4 worm cellular contexts compared by ENCODE assay signal in the genomic region with DNA sequence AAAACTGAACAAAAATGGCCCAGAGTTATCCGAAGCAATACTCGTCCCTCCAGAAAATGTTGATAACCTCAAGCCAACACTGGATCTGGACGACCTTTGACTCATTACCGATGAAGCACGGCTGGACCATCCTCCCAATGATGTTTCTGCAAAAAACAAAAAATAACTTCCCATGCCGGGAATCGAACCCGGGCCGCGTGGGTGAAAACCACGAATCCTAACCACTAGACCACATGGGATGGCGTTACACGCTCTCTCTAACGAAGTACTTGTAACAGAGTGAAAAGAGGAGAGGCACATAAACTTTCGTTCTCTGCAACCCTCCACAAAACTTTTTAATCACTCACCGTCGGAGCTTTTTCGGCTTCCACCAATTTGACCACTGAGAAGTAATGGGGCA.
A peak's percentile ranks its signal among the peaks of the same experiment; 100 is the strongest.
TF ChIP-seq lines count a peak whose summit lies in the region.

No protein-coding gene starts in this region.

TF ChIP-seq in whole organism, L2 larva, 48 proteins besides CTCF, POLR2A, EP300 and RAD21:
- TF ChIP-seq mdl-1 (tag; optimal IDR thresholded peaks at IDR 0.05; lab: Kevin White, UChicago) (peak in 1 of 2 experiments; percentile 30), unc-55 (GFP tag; optimal IDR thresholded peaks at IDR 0.05; lab: Kevin White, UChicago) (peak; percentile 66), elt-3 (tag; optimal IDR thresholded peaks at IDR 0.05; lab: Kevin White, UChicago) (no peak), lin-11 (tag; optimal IDR thresholded peaks at IDR 0.05; lab: Kevin White, UChicago) (peak; percentile 43), peb-1 (tag; optimal IDR thresholded peaks at IDR 0.05; lab: Kevin White, UChicago) (no peak), mbf-1 (tag; optimal IDR thresholded peaks at IDR 0.05; lab: Kevin White, UChicago) (no peak), nhr-21 (tag; optimal IDR thresholded peaks at IDR 0.05; lab: Kevin White, UChicago) (peak; percentile 5), sma-3 (GFP tag; optimal IDR thresholded peaks at IDR 0.05; lab: Kevin White, UChicago) (peak; percentile 2), nhr-129 (tag; optimal IDR thresholded peaks at IDR 0.05; lab: Kevin White, UChicago) (peak; percentile 80), sma-9 (GFP tag; optimal IDR thresholded peaks at IDR 0.05; lab: Kevin White, UChicago) (peak; percentile 59), sma-9 (tag; optimal IDR thresholded peaks at IDR 0.05; lab: Kevin White, UChicago) (no peak), C34F6.9 (tag; optimal IDR thresholded peaks at IDR 0.05; lab: Kevin White, UChicago) (peak; percentile 15)

TF ChIP-seq in whole organism, L4 larva, 104 proteins besides CTCF, POLR2A, EP300 and RAD21 (continues in another document):
- peak; percentile 77 for TF ChIP-seq F26F4.8 (GFP tag; conservative IDR thresholded peaks at IDR 0.05; lab: Robert Waterston, UW)
- peak in 1 of 2 experiments; percentile 54 for TF ChIP-seq mdl-1 (tag; optimal IDR thresholded peaks at IDR 0.05; lab: Kevin White, UChicago)
- TF ChIP-seq unc-130 (GFP tag; optimal IDR thresholded peaks at IDR 0.05; lab: Kevin White, UChicago): peak; percentile 35
- peak; percentile 87 for TF ChIP-seq lin-1 (GFP tag; IDR thresholded peaks at IDR 0.05; lab: Robert Waterston, UW)
- TF ChIP-seq snpc-1.2 (GFP tag; IDR thresholded peaks at IDR 0.05; lab: Robert Waterston, UW): peak; percentile 89
- TF ChIP-seq lin-15B (tag; optimal IDR thresholded peaks at IDR 0.05; lab: Kevin White, UChicago): no peak
- peak; percentile 6 for TF ChIP-seq nhr-111 (GFP tag; optimal IDR thresholded peaks at IDR 0.05; lab: Kevin White, UChicago)
- peak; percentile 81 for TF ChIP-seq ctbp-1 (GFP tag; IDR thresholded peaks at IDR 0.05; lab: Robert Waterston, UW)
- TF ChIP-seq hmg-1.1 (GFP tag; IDR thresholded peaks at IDR 0.05; lab: Robert Waterston, UW): peak; percentile 89
- TF ChIP-seq unc-62 (GFP tag; optimal IDR thresholded peaks at IDR 0.05 in 1 of 2; lab: Kevin White, UChicago): peak in 1 of 2 experiments; percentile 65
- no peak for TF ChIP-seq unc-62 (tag; optimal IDR thresholded peaks at IDR 0.05; lab: Kevin White, UChicago)
- TF ChIP-seq daf-19 (GFP tag; conservative IDR thresholded peaks at IDR 0.05; lab: Robert Waterston, UW): 0 out of 2 replicates have a peak, but pooled peaks have one; percentile 53
- 0 out of 2 replicates have a peak, but pooled peaks have one; percentile 47 for TF ChIP-seq mdt-29 (GFP tag; IDR thresholded peaks at IDR 0.05; lab: Robert Waterston, UW)
- no peak for TF ChIP-seq lin-39 (tag; optimal IDR thresholded peaks at IDR 0.05; lab: Kevin White, UChicago)
- TF ChIP-seq lin-13 (GFP tag; optimal IDR thresholded peaks at IDR 0.05; lab: Kevin White, UChicago): no peak
- TF ChIP-seq zag-1 (tag; optimal IDR thresholded peaks at IDR 0.05; lab: Kevin White, UChicago): no peak
- TF ChIP-seq D1046.2 (GFP tag; IDR thresholded peaks at IDR 0.05; lab: Robert Waterston, UW): 0 out of 2 replicates have a peak, but pooled peaks have one; percentile 72
- peak; percentile 49 for TF ChIP-seq spr-1 (tag; optimal IDR thresholded peaks at IDR 0.05; lab: Kevin White, UChicago)
- no peak for TF ChIP-seq ceh-62 (tag; optimal IDR thresholded peaks at IDR 0.05; lab: Kevin White, UChicago)
- TF ChIP-seq zfp-3 (GFP tag; conservative IDR thresholded peaks at IDR 0.05; lab: Robert Waterston, UW): peak; percentile 72
- TF ChIP-seq mxl-2 (GFP tag; conservative IDR thresholded peaks at IDR 0.05; lab: Robert Waterston, UW): peak; percentile 52; the same call in 1 of the 2 replicates
- peak; percentile 32 for TF ChIP-seq lir-3 (tag; optimal IDR thresholded peaks at IDR 0.05; lab: Kevin White, UChicago)
- 0 out of 2 replicates have a peak, but pooled peaks have one; percentile 54 for TF ChIP-seq ZK337.2 (GFP tag; IDR thresholded peaks at IDR 0.05; lab: Robert Waterston, UW)
- peak; percentile 65 for TF ChIP-seq dmd-6 (GFP tag; IDR thresholded peaks at IDR 0.05; lab: Robert Waterston, UW)

TF ChIP-seq in whole organism, late embryonic, 69 proteins besides CTCF, POLR2A, EP300 and RAD21 (continues in another document):
- TF ChIP-seq fkh-6 (tag; optimal IDR thresholded peaks at IDR 0.05; lab: Kevin White, UChicago) (no peak), ceh-24 (tag; optimal IDR thresholded peaks at IDR 0.05; lab: Kevin White, UChicago) (no peak), eyg-1 (tag; optimal IDR thresholded peaks at IDR 0.05; lab: Kevin White, UChicago) (no peak), hlh-15 (tag; optimal IDR thresholded peaks at IDR 0.05; lab: Kevin White, UChicago) (no peak), hlh-8 (tag; optimal IDR thresholded peaks at IDR 0.05; lab: Kevin White, UChicago) (no peak), K09A11.1 (tag; optimal IDR thresholded peaks at IDR 0.05; lab: Kevin White, UChicago; ENCODE audit: insufficient read depth) (no peak), elt-2 (tag; optimal IDR thresholded peaks at IDR 0.05; lab: Kevin White, UChicago) (peak; percentile 38), Y22D7AL.16 (tag; optimal IDR thresholded peaks at IDR 0.05; lab: Kevin White, UChicago) (peak; percentile 62), F13H6.1 (tag; optimal IDR thresholded peaks at IDR 0.05; lab: Kevin White, UChicago) (no peak), unc-3 (GFP tag; conservative IDR thresholded peaks at IDR 0.05; lab: Robert Waterston, UW) (no peak), unc-3 (tag; optimal IDR thresholded peaks at IDR 0.05; lab: Kevin White, UChicago) (no peak), fax-1 (tag; optimal IDR thresholded peaks at IDR 0.05; lab: Kevin White, UChicago) (no peak), mec-3 (tag; optimal IDR thresholded peaks at IDR 0.05; lab: Kevin White, UChicago; ENCODE audit: borderline replicate concordance) (peak; percentile 41), ceh-14 (tag; optimal IDR thresholded peaks at IDR 0.05; lab: Kevin White, UChicago) (peak; percentile 14), K02D7.2 (tag; optimal IDR thresholded peaks at IDR 0.05; lab: Kevin White, UChicago) (peak; percentile 19), dmd-4 (tag; optimal IDR thresholded peaks at IDR 0.05; lab: Kevin White, UChicago; ENCODE audit: borderline replicate concordance) (no peak), nhr-11 (tag; optimal IDR thresholded peaks at IDR 0.05; lab: Kevin White, UChicago) (no peak), lim-6 (tag; optimal IDR thresholded peaks at IDR 0.05; lab: Kevin White, UChicago) (no peak), ama-1 (optimal IDR thresholded peaks at IDR 0.05; lab: Kevin White, UChicago) (no peak), pha-2 (tag; optimal IDR thresholded peaks at IDR 0.05; lab: Kevin White, UChicago) (no peak), nfya-1 (tag; optimal IDR thresholded peaks at IDR 0.05; lab: Kevin White, UChicago) (no peak), lin-11 (tag; optimal IDR thresholded peaks at IDR 0.05; lab: Kevin White, UChicago) (peak; percentile 45), ceh-19 (GFP tag; optimal IDR thresholded peaks at IDR 0.05; lab: Kevin White, UChicago) (peak; percentile 6), fkh-10 (GFP tag; optimal IDR thresholded peaks at IDR 0.05; lab: Kevin White, UChicago) (no peak), C08G9.2 (tag; optimal IDR thresholded peaks at IDR 0.05; lab: Kevin White, UChicago) (peak; percentile 56), pag-3 (tag; optimal IDR thresholded peaks at IDR 0.05; lab: Kevin White, UChicago; ENCODE audit: borderline replicate concordance) (no peak), hlh-30 (tag; optimal IDR thresholded peaks at IDR 0.05; lab: Kevin White, UChicago; ENCODE audit: insufficient read depth) (no peak)

TF ChIP-seq in whole organism, mixed stage, embryonic, 35 proteins besides CTCF, POLR2A, EP300 and RAD21:
- no peak for TF ChIP-seq mep-1 (tag; optimal IDR thresholded peaks at IDR 0.05; lab: Kevin White, UChicago)
- TF ChIP-seq cnd-1 (tag; optimal IDR thresholded peaks at IDR 0.05; lab: Kevin White, UChicago): peak; percentile 64
- TF ChIP-seq ham-2 (GFP tag; optimal IDR thresholded peaks at IDR 0.05; lab: Kevin White, UChicago): peak; percentile 28
- no peak for TF ChIP-seq elt-1 (tag; optimal IDR thresholded peaks at IDR 0.05; lab: Kevin White, UChicago; ENCODE audit: borderline replicate concordance, insufficient read depth)
- peak; percentile 22 for TF ChIP-seq hlh-1 (tag; optimal IDR thresholded peaks at IDR 0.05; lab: Kevin White, UChicago)
- no peak for TF ChIP-seq nhr-237 (tag; optimal IDR thresholded peaks at IDR 0.05; lab: Kevin White, UChicago)
- TF ChIP-seq nhr-2 (tag; optimal IDR thresholded peaks at IDR 0.05; lab: Kevin White, UChicago): no peak
- TF ChIP-seq snpc-4 (tag; optimal IDR thresholded peaks at IDR 0.05; lab: Kevin White, UChicago): no peak
- TF ChIP-seq ceh-39 (tag; optimal IDR thresholded peaks at IDR 0.05; lab: Kevin White, UChicago): no peak
- no peak for TF ChIP-seq ces-1 (GFP tag; optimal IDR thresholded peaks at IDR 0.05; lab: Kevin White, UChicago)
- peak; percentile 25 for TF ChIP-seq bed-3 (GFP tag; optimal IDR thresholded peaks at IDR 0.05; lab: Kevin White, UChicago)
- peak; percentile 71 for TF ChIP-seq M03D4.4 (tag; optimal IDR thresholded peaks at IDR 0.05; lab: Kevin White, UChicago)
- peak; percentile 77 for TF ChIP-seq sptf-1 (tag; optimal IDR thresholded peaks at IDR 0.05; lab: Kevin White, UChicago)
- TF ChIP-seq drap-1 (GFP tag; optimal IDR thresholded peaks at IDR 0.05; lab: Kevin White, UChicago): peak; percentile 67
- TF ChIP-seq sem-2 (GFP tag; optimal IDR thresholded peaks at IDR 0.05; lab: Kevin White, UChicago): peak; percentile 38
- no peak for TF ChIP-seq nhr-28 (tag; optimal IDR thresholded peaks at IDR 0.05; lab: Kevin White, UChicago)
- peak; percentile 75 for TF ChIP-seq ceh-83 (GFP tag; optimal IDR thresholded peaks at IDR 0.05; lab: Kevin White, UChicago)
- TF ChIP-seq unc-120 (tag; optimal IDR thresholded peaks at IDR 0.05; lab: Kevin White, UChicago; ENCODE audit: poor library complexity, severe bottlenecking): peak; percentile 40
- no peak for TF ChIP-seq blmp-1 (tag; optimal IDR thresholded peaks at IDR 0.05; lab: Kevin White, UChicago)
- no peak for TF ChIP-seq lin-32 (GFP tag; optimal IDR thresholded peaks at IDR 0.05; lab: Kevin White, UChicago)
- TF ChIP-seq mls-2 (tag; optimal IDR thresholded peaks at IDR 0.05; lab: Kevin White, UChicago): peak; percentile 70
- no peak for TF ChIP-seq ztf-11 (tag; optimal IDR thresholded peaks at IDR 0.05; lab: Kevin White, UChicago)
